Worm (Caenorhabditis elegans) whole organism, young adult: ENCODE measurements around the gene mex-1.

Experiments used
- F22D6.2 ChIP-seq: sonication (generic microtip); optimal IDR thresholded peaks from 2 replicates; lab custom pipeline; 2016; ENCODE audit warnings: mild to moderate bottlenecking, missing genetic modification characterization, missing compliant biosample characterization
- F39B2.1 ChIP-seq: fragments of 200-800 bp; sonication (Bioruptor generic); IDR thresholded peaks from 2 replicates; pipeline ENCODE4 v1.3.6; 2022; ENCODE audit warnings: missing genetic modification reagents, missing genetic modification characterization, missing compliant biosample characterization
- T07F8.4 ChIP-seq: sonication (generic microtip); optimal IDR thresholded peaks from 2 replicates; lab custom pipeline; 2016; ENCODE audit warnings: mild to moderate bottlenecking, missing genetic modification characterization, moderate library complexity, missing compliant biosample characterization
- attf-3 ChIP-seq: fragments of 200-800 bp; sonication (Bioruptor generic); conservative IDR thresholded peaks from 2 replicates; pipeline ENCODE4 v1.3.6; 2022; ENCODE audit warnings: missing genetic modification reagents, missing genetic modification characterization, missing compliant biosample characterization
- cebp-2 ChIP-seq: fragments of 200-800 bp; sonication (Bioruptor generic); IDR thresholded peaks from 2 replicates; pipeline ENCODE4 v1.3.6; 2022; ENCODE audit warnings: missing genetic modification characterization, missing compliant biosample characterization
- ceh-100 ChIP-seq: fragments of 200-800 bp; sonication (Bioruptor generic); IDR thresholded peaks from 2 replicates; pipeline ENCODE4 v1.3.6; 2022; ENCODE audit warnings: missing genetic modification reagents, missing genetic modification characterization, missing compliant biosample characterization
- ceh-27 ChIP-seq: fragments of 200-800 bp; sonication (Bioruptor generic); optimal IDR thresholded peaks from 2 replicates; lab custom pipeline; 2018; ENCODE audit warnings: mild to moderate bottlenecking, missing genetic modification characterization, moderate library complexity, missing compliant biosample characterization
- ceh-40 ChIP-seq: fragments of 200-800 bp; sonication (Bioruptor generic); IDR thresholded peaks from 2 replicates; pipeline ENCODE4 v1.3.6; 2022; ENCODE audit warnings: missing genetic modification characterization, missing compliant biosample characterization
- chd-7 ChIP-seq: sonication (generic microtip); optimal IDR thresholded peaks from 2 replicates; lab custom pipeline; 2016; ENCODE audit warnings: mild to moderate bottlenecking, missing genetic modification characterization, moderate library complexity, missing compliant biosample characterization
- ets-4 ChIP-seq: fragments of 200-800 bp; sonication (Bioruptor generic); optimal IDR thresholded peaks from 2 replicates; lab custom pipeline; 2018; ENCODE audit warnings: mild to moderate bottlenecking, missing genetic modification characterization, missing compliant biosample characterization
- fkh-3 ChIP-seq: sonication (generic microtip); optimal IDR thresholded peaks from 2 replicates; lab custom pipeline; 2016; ENCODE audit warnings: mild to moderate bottlenecking, missing genetic modification characterization, missing compliant biosample characterization
- hmg-1.2 ChIP-seq: fragments of 200-800 bp; sonication (Bioruptor generic); IDR thresholded peaks from 2 replicates; pipeline ENCODE4 v1.3.6; 2022; ENCODE audit warnings: missing genetic modification reagents, missing genetic modification characterization, missing compliant biosample characterization
- hmg-20 ChIP-seq: fragments of 200-800 bp; sonication (Bioruptor generic); IDR thresholded peaks from 2 replicates; pipeline ENCODE4 v1.3.6; 2022; ENCODE audit warnings: missing genetic modification reagents, missing genetic modification characterization, missing compliant biosample characterization
- let-526 ChIP-seq: fragments of 200-800 bp; sonication (Bioruptor generic); IDR thresholded peaks from 2 replicates; pipeline ENCODE4 v1.3.6; 2022; ENCODE audit warnings: missing genetic modification reagents, missing genetic modification characterization, missing compliant biosample characterization
- madf-3 ChIP-seq: fragments of 200-800 bp; sonication (Bioruptor generic); IDR thresholded peaks from 2 replicates; pipeline ENCODE4 v1.3.6; 2022; ENCODE audit warnings: missing genetic modification reagents, missing genetic modification characterization, missing compliant biosample characterization
- nhr-80 ChIP-seq: sonication (generic microtip); optimal IDR thresholded peaks from 2 replicates; lab custom pipeline; 2016; ENCODE audit warnings: missing genetic modification characterization, missing compliant biosample characterization
- nhr-90 ChIP-seq: sonication (generic microtip); optimal IDR thresholded peaks from 2 replicates; lab custom pipeline; 2016; ENCODE audit warnings: missing genotype, mild to moderate bottlenecking, missing genetic modification characterization, missing compliant biosample characterization
- rec-8 ChIP-seq, 2 experiments: sonication (generic microtip); optimal IDR thresholded peaks; 2 replicates each; lab custom pipeline; 2016; ENCODE audit warnings: mild to moderate bottlenecking in 2 of 2, missing genetic modification characterization in 2 of 2, missing genetic modification reagents in 2 of 2, missing genotype in 2 of 2, missing biosample characterization in 1 of 2, missing compliant biosample characterization in 1 of 2, moderate library complexity in 1 of 2
- tbx-9 ChIP-seq: sonication (generic microtip); optimal IDR thresholded peaks from 2 replicates; lab custom pipeline; 2016; ENCODE audit warnings: borderline replicate concordance, missing genetic modification characterization, inconsistent platforms, missing compliant biosample characterization
- zfh-2 ChIP-seq: fragments of 200-800 bp; sonication (Bioruptor generic); conservative IDR thresholded peaks from 2 replicates; pipeline ENCODE4 v1.3.6; 2022; ENCODE audit warnings: missing genetic modification reagents, missing genetic modification characterization, missing compliant biosample characterization
- ztf-18 ChIP-seq: sonication (generic microtip); optimal IDR thresholded peaks from 2 replicates; lab custom pipeline; 2016; ENCODE audit warnings: missing genotype, mild to moderate bottlenecking, missing genetic modification characterization, missing compliant biosample characterization
- ztf-6 ChIP-seq: fragments of 200-800 bp; sonication (Bioruptor generic); IDR thresholded peaks from 2 replicates; pipeline ENCODE4 v1.3.6; 2022; ENCODE audit warnings: missing genetic modification reagents, missing genetic modification characterization, missing compliant biosample characterization

The mex-1 gene

ce11 chrII:12006575-12007098, 38.2 kb downstream of the mex-1 start, which contains the start of gene mcm-2 (continued):
- TF ChIP-seq F22D6.2 = no peak
- no peak for TF ChIP-seq zfh-2 (GFP tag; lab: Robert Waterston, UW)
- TF ChIP-seq ceh-40 (GFP tag; lab: Robert Waterston, UW) = no peak
- no peak for TF ChIP-seq hmg-20 (GFP tag; lab: Robert Waterston, UW)
- TF ChIP-seq madf-3 (GFP tag; lab: Robert Waterston, UW) = no peak
- TF ChIP-seq ztf-6 = no peak
- TF ChIP-seq hmg-1.2 (GFP tag; lab: Robert Waterston, UW) = peak; percentile 73
- TF ChIP-seq nhr-80 (tag; lab: Kevin White, UChicago) = peak; percentile 10
- TF ChIP-seq ztf-18 (tag; lab: Kevin White, UChicago) = peak; percentile 10
- no peak for TF ChIP-seq ets-4 (GFP tag; lab: Kevin White, UChicago)
- peak; percentile 80 for TF ChIP-seq ceh-100 (GFP tag; lab: Robert Waterston, UW)
- TF ChIP-seq ceh-27 (GFP tag; lab: Kevin White, UChicago) = no peak
- no peak for TF ChIP-seq chd-7 (tag; lab: Kevin White, UChicago)

DNA sequence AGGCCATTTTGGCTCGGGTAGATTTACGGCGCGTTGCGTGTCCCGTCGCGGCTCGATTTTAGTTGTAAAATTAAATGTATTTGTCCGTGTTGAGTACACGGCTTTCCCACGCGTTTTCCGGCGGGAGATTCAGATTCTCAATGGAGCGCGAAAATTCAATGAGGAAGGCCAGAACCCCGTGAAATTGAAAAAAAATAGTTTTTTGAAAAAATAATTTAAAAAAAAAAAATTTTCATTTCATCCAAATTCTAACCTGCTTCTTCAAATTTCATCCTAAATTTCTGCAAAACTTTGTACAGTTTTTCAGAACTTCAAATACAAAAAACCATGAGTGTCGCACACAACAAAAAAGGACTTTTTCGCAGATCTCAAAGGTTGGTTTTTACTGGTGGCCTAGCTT, 40.3 kb downstream of the mex-1 start, which contains the start of gene glb-29:
Gene glb-29 (plus strand): TSS at position 301 of the 400 bp plus-strand sequence.
- TF ChIP-seq cebp-2 (GFP tag; lab: Robert Waterston, UW) (no peak), fkh-3 (tag; lab: Kevin White, UChicago) (no peak), nhr-90 (tag; lab: Kevin White, UChicago) (no peak), zfh-2 (GFP tag; lab: Robert Waterston, UW) (no peak), T07F8.4 (tag; lab: Kevin White, UChicago) (no peak), attf-3 (GFP tag; lab: Robert Waterston, UW) (no peak), rec-8 (tag; optimal IDR thresholded peaks at IDR 0.05; lab: Kevin White, UChicago) (no peak), tbx-9 (tag; lab: Kevin White, UChicago) (no peak), let-526 (GFP tag; lab: Robert Waterston, UW) (no peak), F39B2.1 (no peak)
